Worm (Caenorhabditis elegans) whole organism, L4 larva: Measurements from ENCODE around the gene lgc-18.

ENCODE experiments used
- F10B5.3 ChIP-seq: sonication (generic microtip); optimal IDR thresholded peaks from 2 replicates; lab custom pipeline; 2016; ENCODE audit warnings: mild to moderate bottlenecking, missing genetic modification characterization, missing compliant biosample characterization
- Y75B8A.6 ChIP-seq: fragments of 200-800 bp; sonication (Bioruptor generic); IDR thresholded peaks from 2 replicates; pipeline ENCODE4 v1.3.6; 2022; ENCODE audit warnings: missing genetic modification reagents, missing genetic modification characterization, missing compliant biosample characterization
- ama-1 ChIP-seq: fragments of 150-350 bp; optimal IDR thresholded peaks from 2 replicates; lab custom pipeline; 2014; ENCODE audit warnings: inconsistent platforms, mixed read lengths
- arid-1 ChIP-seq: fragments of 200-800 bp; sonication (Bioruptor generic); conservative IDR thresholded peaks from 2 replicates; pipeline ENCODE4 v1.3.6; 2022; ENCODE audit warnings: missing genetic modification reagents, missing genetic modification characterization, missing compliant biosample characterization
- attf-4 ChIP-seq: sonication (generic microtip); optimal IDR thresholded peaks from 3 replicates; lab custom pipeline; 2017; ENCODE audit warnings: missing biosample characterization, missing genetic modification characterization
- ceh-20 ChIP-seq: fragments of 200-800 bp; sonication (Bioruptor generic); IDR thresholded peaks from 2 replicates; pipeline ENCODE4 v1.3.6; 2022; ENCODE audit warnings: missing genetic modification reagents, missing genetic modification characterization, missing compliant biosample characterization
- ceh-32 ChIP-seq: sonication (generic microtip); optimal IDR thresholded peaks from 2 replicates; lab custom pipeline; 2016; ENCODE audit warnings: mild to moderate bottlenecking, missing genetic modification characterization, missing compliant biosample characterization; ENCODE audit not compliant: poor library complexity
- ceh-44 ChIP-seq: fragments of 200-800 bp; sonication (Bioruptor generic); IDR thresholded peaks from 2 replicates; pipeline ENCODE4 v1.3.6; 2022; ENCODE audit warnings: missing genetic modification reagents, missing genetic modification characterization, missing compliant biosample characterization
- ceh-82 ChIP-seq: sonication (generic microtip); optimal IDR thresholded peaks from 2 replicates; lab custom pipeline; 2017; ENCODE audit warnings: missing biosample characterization, missing genetic modification characterization
- ces-1 ChIP-seq: fragments of 150-350 bp; sonication (generic microtip); optimal IDR thresholded peaks from 4 replicates; lab custom pipeline; 2014; ENCODE audit warnings: missing biosample characterization, missing genetic modification reagents, missing genetic modification characterization
- daf-16 ChIP-seq, 3 experiments: sonication (generic microtip); optimal IDR thresholded peaks; 2 replicates each; lab custom pipeline; 2016 to 2017; ENCODE audit warnings: missing genetic modification characterization in 3 of 3, missing genetic modification reagents in 3 of 3, mild to moderate bottlenecking in 2 of 3, missing compliant biosample characterization in 2 of 3, missing biosample characterization in 1 of 3, moderate library complexity in 1 of 3
- dmd-6 ChIP-seq: fragments of 200-800 bp; sonication (Bioruptor generic); IDR thresholded peaks from 2 replicates; pipeline ENCODE4 v1.3.6; 2022; ENCODE audit warnings: missing genetic modification reagents, missing genetic modification characterization, missing compliant biosample characterization
- dmd-8 ChIP-seq: fragments of 200-800 bp; sonication (Bioruptor generic); IDR thresholded peaks from 2 replicates; pipeline ENCODE4 v1.3.6; 2022; ENCODE audit warnings: missing genetic modification characterization, missing compliant biosample characterization
- dpl-1 ChIP-seq: fragments of 150-350 bp; optimal IDR thresholded peaks from 2 replicates; lab custom pipeline; 2014; ENCODE audit warnings: missing biosample characterization, missing genetic modification reagents, missing genetic modification characterization
- duxl-1 ChIP-seq: sonication (generic microtip); optimal IDR thresholded peaks from 2 replicates; lab custom pipeline; 2016; ENCODE audit warnings: mild to moderate bottlenecking, missing genetic modification characterization, moderate library complexity, missing compliant biosample characterization; ENCODE audit not compliant: poor library complexity
- dve-1 ChIP-seq: sonication (generic microtip); optimal IDR thresholded peaks from 2 replicates; lab custom pipeline; 2017; ENCODE audit warnings: antibody characterized with exemption, mild to moderate bottlenecking, missing genetic modification characterization, missing compliant biosample characterization; ENCODE audit not compliant: insufficient read depth
- fkh-10 ChIP-seq: fragments of 150-350 bp; optimal IDR thresholded peaks from 2 replicates; lab custom pipeline; 2014; ENCODE audit warnings: missing biosample characterization, missing genetic modification reagents, missing genetic modification characterization
- fos-1 ChIP-seq: fragments of 150-350 bp; optimal IDR thresholded peaks from 2 replicates; lab custom pipeline; 2014; ENCODE audit warnings: missing biosample characterization, missing genetic modification characterization
- gei-8 ChIP-seq: fragments of 200-800 bp; sonication (Bioruptor generic); optimal IDR thresholded peaks from 2 replicates; lab custom pipeline; 2018; ENCODE audit warnings: mild to moderate bottlenecking, missing genetic modification characterization, missing compliant biosample characterization
- hmg-1.1 ChIP-seq: fragments of 200-800 bp; sonication (Bioruptor generic); IDR thresholded peaks from 2 replicates; pipeline ENCODE4 v1.3.6; 2022; ENCODE audit warnings: missing genetic modification reagents, missing genetic modification characterization, missing compliant biosample characterization
- jun-1 ChIP-seq: fragments of 150-350 bp; optimal IDR thresholded peaks from 2 replicates; lab custom pipeline; 2014; ENCODE audit warnings: missing biosample characterization, missing genetic modification reagents, missing genetic modification characterization
- lin-13 ChIP-seq: fragments of 150-350 bp; optimal IDR thresholded peaks from 2 replicates; lab custom pipeline; 2014; ENCODE audit warnings: missing biosample characterization, missing genetic modification reagents, missing genetic modification characterization
- lin-29 ChIP-seq: fragments of 200-800 bp; sonication (Bioruptor generic); IDR thresholded peaks from 2 replicates; pipeline ENCODE4 v1.3.6; 2022; ENCODE audit warnings: missing genetic modification reagents, missing genetic modification characterization, missing compliant biosample characterization
- lin-38 ChIP-seq: fragments of 200-800 bp; sonication (Bioruptor generic); IDR thresholded peaks from 2 replicates; pipeline ENCODE4 v1.3.6; 2022; ENCODE audit warnings: missing genetic modification reagents, missing genetic modification characterization, missing compliant biosample characterization
- madf-9 ChIP-seq: fragments of 200-800 bp; sonication (Bioruptor generic); conservative IDR thresholded peaks from 2 replicates; pipeline ENCODE4 v1.3.6; 2022; ENCODE audit warnings: missing genetic modification reagents, missing genetic modification characterization, missing compliant biosample characterization
- mdl-1 ChIP-seq, 2 experiments: fragments of 150-350 bp in 1 of 2; sonication (generic microtip) in 1 of 2; optimal IDR thresholded peaks; 2 replicates each; lab custom pipeline; 2014 to 2017; ENCODE audit warnings: missing biosample characterization in 2 of 2, missing genetic modification characterization in 2 of 2
- mes-2 ChIP-seq: sonication (generic microtip); optimal IDR thresholded peaks from 2 replicates; lab custom pipeline; 2016; ENCODE audit warnings: missing genotype, mild to moderate bottlenecking, missing genetic modification characterization, missing compliant biosample characterization; ENCODE audit not compliant: poor library complexity, severe bottlenecking
- nhr-10 ChIP-seq: fragments of 150-350 bp; optimal IDR thresholded peaks from 2 replicates; lab custom pipeline; 2014; ENCODE audit warnings: missing biosample characterization, missing genetic modification characterization
- nhr-102 ChIP-seq: sonication (generic microtip); optimal IDR thresholded peaks from 2 replicates; lab custom pipeline; 2016; ENCODE audit warnings: mild to moderate bottlenecking, missing genetic modification characterization, moderate library complexity, missing compliant biosample characterization
- nhr-237 ChIP-seq: sonication (generic microtip); optimal IDR thresholded peaks from 2 replicates; lab custom pipeline; 2017; ENCODE audit warnings: missing biosample characterization, missing genetic modification characterization
- nhr-25 ChIP-seq: sonication (generic microtip); optimal IDR thresholded peaks from 2 replicates; lab custom pipeline; 2017; ENCODE audit warnings: missing genetic modification characterization, mild to moderate bottlenecking, missing compliant biosample characterization, antibody characterized with exemption, moderate library complexity, borderline replicate concordance; ENCODE audit not compliant: insufficient read depth
- nhr-42 ChIP-seq: fragments of 200-800 bp; sonication (Bioruptor generic); IDR thresholded peaks from 2 replicates; pipeline ENCODE4 v1.3.6; 2022; ENCODE audit warnings: missing genetic modification characterization, missing compliant biosample characterization
- nhr-6 ChIP-seq: fragments of 150-350 bp; optimal IDR thresholded peaks from 2 replicates; lab custom pipeline; 2014; ENCODE audit warnings: missing biosample characterization, missing genetic modification characterization
- nhr-76 ChIP-seq: fragments of 150-350 bp; optimal IDR thresholded peaks from 2 replicates; lab custom pipeline; 2014; ENCODE audit warnings: missing biosample characterization, missing genetic modification characterization
- php-3 ChIP-seq: fragments of 200-800 bp; sonication (Bioruptor generic); IDR thresholded peaks from 2 replicates; pipeline ENCODE4 v1.3.6; 2022; ENCODE audit warnings: missing genetic modification reagents, missing genetic modification characterization, missing compliant biosample characterization
- pqm-1 ChIP-seq: sonication (generic microtip); optimal IDR thresholded peaks from 2 replicates; lab custom pipeline; 2017; ENCODE audit warnings: missing biosample characterization, missing genetic modification characterization
- rbr-2 ChIP-seq: sonication (generic microtip); optimal IDR thresholded peaks from 2 replicates; lab custom pipeline; 2016; ENCODE audit warnings: missing genotype, missing genetic modification characterization, missing compliant biosample characterization
- sdz-12 ChIP-seq: fragments of 200-800 bp; sonication (Bioruptor generic); optimal IDR thresholded peaks from 2 replicates; lab custom pipeline; 2018; ENCODE audit warnings: mild to moderate bottlenecking, missing genetic modification characterization, missing compliant biosample characterization
- set-16 ChIP-seq: fragments of 200-800 bp; sonication (Bioruptor generic); IDR thresholded peaks from 2 replicates; pipeline ENCODE4 v1.3.6; 2022; ENCODE audit warnings: missing genetic modification reagents, missing genetic modification characterization, missing compliant biosample characterization
- skn-1 ChIP-seq: fragments of 150-350 bp; optimal IDR thresholded peaks from 2 replicates; lab custom pipeline; 2014; ENCODE audit warnings: missing biosample characterization, missing genetic modification characterization
- snpc-1.2 ChIP-seq: fragments of 200-800 bp; sonication (Bioruptor generic); IDR thresholded peaks from 2 replicates; pipeline ENCODE4 v1.3.6; 2022; ENCODE audit warnings: missing genetic modification reagents, missing genetic modification characterization, missing compliant biosample characterization
- spr-1 ChIP-seq: sonication (generic microtip); optimal IDR thresholded peaks from 2 replicates; lab custom pipeline; 2016; ENCODE audit warnings: mild to moderate bottlenecking, missing genetic modification characterization, missing compliant biosample characterization
- unc-130 ChIP-seq: sonication (generic microtip); optimal IDR thresholded peaks from 2 replicates; lab custom pipeline; 2016; ENCODE audit warnings: missing genetic modification reagents, missing genetic modification characterization, missing compliant biosample characterization
- vab-7 ChIP-seq: fragments of 200-800 bp; sonication (Bioruptor generic); IDR thresholded peaks from 2 replicates; pipeline ENCODE4 v1.3.6; 2022; ENCODE audit warnings: missing genetic modification reagents, missing genetic modification characterization, missing compliant biosample characterization
- zag-1 ChIP-seq: fragments of 150-350 bp; optimal IDR thresholded peaks from 2 replicates; lab custom pipeline; 2014; ENCODE audit warnings: missing biosample characterization, missing genetic modification characterization
- zfp-3 ChIP-seq: fragments of 200-800 bp; sonication (Bioruptor generic); conservative IDR thresholded peaks from 2 replicates; pipeline ENCODE4 v1.3.6; 2022; ENCODE audit warnings: missing genetic modification reagents, missing genetic modification characterization, missing compliant biosample characterization
- zip-11 ChIP-seq: fragments of 200-800 bp; sonication (Bioruptor generic); IDR thresholded peaks from 2 replicates; pipeline ENCODE4 v1.3.6; 2022; ENCODE audit warnings: missing genetic modification characterization, missing compliant biosample characterization
- zip-2 ChIP-seq: fragments of 150-350 bp; optimal IDR thresholded peaks from 2 replicates; lab custom pipeline; 2014; ENCODE audit warnings: missing biosample characterization, missing genetic modification characterization
- ztf-11 ChIP-seq: fragments of 150-350 bp; optimal IDR thresholded peaks from 2 replicates; lab custom pipeline; 2014; ENCODE audit warnings: missing biosample characterization, missing genetic modification characterization

lgc-18 gene

ce11 chrX:12171631-12172348 lies 46.4 kb downstream of the lgc-18 start, which contains the start of gene F57G12.1 (continued):
- TF ChIP-seq zip-11 (GFP tag; lab: Robert Waterston, UW) (no peak), nhr-237 (tag; lab: Kevin White, UChicago) (no peak), fos-1 (tag; lab: Kevin White, UChicago) (no peak), lin-13 (GFP tag; lab: Kevin White, UChicago) (peak; percentile 60), mes-2 (peak; percentile 67), nhr-10 (peak; percentile 74), attf-4 (no peak), vab-7 (GFP tag; lab: Robert Waterston, UW) (0 out of 2 replicates have a peak, but pooled peaks have one; percentile 41), duxl-1 (tag; lab: Kevin White, UChicago) (no peak), fkh-10 (GFP tag; lab: Kevin White, UChicago) (peak; percentile 9), zag-1 (peak; percentile 2), nhr-25 (peak; percentile 86), set-16 (GFP tag; lab: Robert Waterston, UW) (peak; percentile 98), sdz-12 (GFP tag; lab: Kevin White, UChicago) (no peak), nhr-6 (tag; lab: Kevin White, UChicago) (peak; percentile 69), skn-1 (tag; lab: Kevin White, UChicago) (no peak), F10B5.3 (no peak), dmd-6 (GFP tag; lab: Robert Waterston, UW) (peak; percentile 85), dpl-1 (GFP tag; lab: Kevin White, UChicago) (peak; percentile 11), snpc-1.2 (no peak), lin-29 (no peak), ama-1 (lab: Kevin White, UChicago) (peak; percentile 92), jun-1 (no peak), madf-9 (GFP tag; lab: Robert Waterston, UW) (peak; percentile 61; the same call in 1 of the 2 replicates), zfp-3 (GFP tag; lab: Robert Waterston, UW) (no peak), dmd-8 (GFP tag; lab: Robert Waterston, UW) (peak; percentile 25; the same call in 1 of the 2 replicates), unc-130 (GFP tag; lab: Kevin White, UChicago) (no peak), spr-1 (tag; lab: Kevin White, UChicago) (no peak), rbr-2 (tag; lab: Kevin White, UChicago) (peak; percentile 56), arid-1 (peak; percentile 58), ceh-44 (GFP tag; lab: Robert Waterston, UW) (no peak), dve-1 (tag; lab: Kevin White, UChicago) (peak; percentile 73), ceh-82 (tag; lab: Kevin White, UChicago) (no peak), nhr-102 (peak; percentile 20), zip-2 (no peak), ztf-11 (no peak), gei-8 (GFP tag; lab: Kevin White, UChicago) (no peak), ces-1 (no peak), lin-38 (GFP tag; lab: Robert Waterston, UW) (peak; percentile 46; the same call in 1 of the 2 replicates), daf-16 (GFP tag; optimal IDR thresholded peaks at IDR 0.05; lab: Kevin White, UChicago) (peak in 1 of 2 experiments; percentile 8), daf-16 (tag; optimal IDR thresholded peaks at IDR 0.05; lab: Kevin White, UChicago) (peak; percentile 10), Y75B8A.6 (GFP tag; lab: Robert Waterston, UW) (peak; percentile 8; the same call in 1 of the 2 replicates), mdl-1 (tag; optimal IDR thresholded peaks at IDR 0.05; lab: Kevin White, UChicago) (peak; percentile 70 to 87), ceh-32 (tag; lab: Kevin White, UChicago) (no peak), nhr-42 (GFP tag; lab: Robert Waterston, UW) (no peak), pqm-1 (tag; lab: Kevin White, UChicago) (no peak), hmg-1.1 (GFP tag; lab: Robert Waterston, UW) (peak; percentile 91), nhr-76 (tag; lab: Kevin White, UChicago) (no peak), php-3 (GFP tag; lab: Robert Waterston, UW) (0 out of 2 replicates have a peak, but pooled peaks have one; percentile 54), ceh-20 (GFP tag; lab: Robert Waterston, UW) (peak; percentile 62; the same call in 1 of the 2 replicates)
